Worm (Caenorhabditis elegans): ENCODE data around the gene math-18.

ce11 chrII:2190522-2190921 lies 36.7 kb downstream of the math-18 start:
- no peak for TF ChIP-seq him-1 (tag; optimal IDR thresholded peaks at IDR 0.05)
- no peak for TF ChIP-seq W03F9.2 (tag; optimal IDR thresholded peaks at IDR 0.05)
- TF ChIP-seq dao-5 (tag; optimal IDR thresholded peaks at IDR 0.05), result no peak

Data from whole organism, L4/young adult.